Fruit fly (Drosophila melanogaster): ENCODE results near the gene dac.

The dac gene

dm6 chr2L:16502898-16503551, 17.2 kb upstream of the dac start (continued):
- no peak for TF ChIP-seq crp (GFP tag; optimal IDR thresholded peaks at IDR 0.05)
- no peak for TF ChIP-seq trh (GFP tag; optimal IDR thresholded peaks at IDR 0.05)
- TF ChIP-seq aop (GFP tag; IDR thresholded peaks at IDR 0.05) = no peak
- TF ChIP-seq Oaz (GFP tag; IDR thresholded peaks at IDR 0.05) = no peak
- no peak for TF ChIP-seq Taf1 (GFP tag; IDR thresholded peaks at IDR 0.05)
- no peak for TF ChIP-seq CG3995 (GFP tag; optimal IDR thresholded peaks at IDR 0.05)
- no peak for TF ChIP-seq pan (optimal IDR thresholded peaks at IDR 0.05)
- no peak for TF ChIP-seq pan (GFP tag; optimal IDR thresholded peaks at IDR 0.05 in 1 of 2, IDR thresholded peaks at IDR 0.05 in 1 of 2)
- TF ChIP-seq CG11504 (tag; optimal IDR thresholded peaks at IDR 0.05) = peak; percentile 0
- TF ChIP-seq CG9817 (tag; optimal IDR thresholded peaks at IDR 0.05) = no peak
- no peak for TF ChIP-seq Fer3 (tag; optimal IDR thresholded peaks at IDR 0.05)
- TF ChIP-seq CG11560 (tag; IDR thresholded peaks at IDR 0.05) = no peak
- no peak for TF ChIP-seq Blimp-1 (GFP tag; optimal IDR thresholded peaks at IDR 0.05)
- no peak for TF ChIP-seq CG17612 (GFP tag; IDR thresholded peaks at IDR 0.05)
- 0 out of 3 replicates have a peak, but pooled peaks have one; percentile 37 for TF ChIP-seq CG3726 (GFP tag; IDR thresholded peaks at IDR 0.05)
- TF ChIP-seq cas (GFP tag; IDR thresholded peaks at IDR 0.05) = no peak
- no peak for TF ChIP-seq CG9932 (GFP tag; IDR thresholded peaks at IDR 0.05)
- TF ChIP-seq CG13123 (GFP tag; optimal IDR thresholded peaks at IDR 0.05) = no peak
- TF ChIP-seq CG8281 (tag; optimal IDR thresholded peaks at IDR 0.05) = no peak
- TF ChIP-seq vvl (GFP tag; IDR thresholded peaks at IDR 0.05) = peak; percentile 25; the same call in 1 of the 2 replicates
- no peak for TF ChIP-seq phol (tag; optimal IDR thresholded peaks at IDR 0.05)
- TF ChIP-seq nom (GFP tag; optimal IDR thresholded peaks at IDR 0.05) = peak; percentile 32
- TF ChIP-seq Side (GFP tag; optimal IDR thresholded peaks at IDR 0.05) = no peak
- no peak for TF ChIP-seq Mad (GFP tag; optimal IDR thresholded peaks at IDR 0.05)
- TF ChIP-seq BEAF-32 (GFP tag; optimal IDR thresholded peaks at IDR 0.05) = no peak
- no peak for TF ChIP-seq lola (GFP tag; optimal IDR thresholded peaks at IDR 0.05)
- TF ChIP-seq Mes4 (GFP tag; optimal IDR thresholded peaks at IDR 0.05) = no peak
- no peak for TF ChIP-seq CrebB (tag; optimal IDR thresholded peaks at IDR 0.05)
- TF ChIP-seq stc (GFP tag; IDR thresholded peaks at IDR 0.05) = no peak
- no peak for TF ChIP-seq zen (tag; optimal IDR thresholded peaks at IDR 0.05)
- no peak for TF ChIP-seq hkb (optimal IDR thresholded peaks at IDR 0.05)
- TF ChIP-seq hkb (GFP tag; IDR thresholded peaks at IDR 0.05) = 0 out of 2 replicates have a peak, but pooled peaks have one; percentile 9
- no peak for TF ChIP-seq fd64A (GFP tag; optimal IDR thresholded peaks at IDR 0.05)
- no peak for TF ChIP-seq CG5245 (GFP tag; optimal IDR thresholded peaks at IDR 0.05)
- no peak for TF ChIP-seq Dbx (GFP tag; IDR thresholded peaks at IDR 0.05)
- no peak for TF ChIP-seq D19B (GFP tag; optimal IDR thresholded peaks at IDR 0.05)
- TF ChIP-seq tna (GFP tag; IDR thresholded peaks at IDR 0.05; ENCODE audit: partially characterized antibody) = no peak
- TF ChIP-seq CG13894 (tag; optimal IDR thresholded peaks at IDR 0.05) = no peak
- no peak for TF ChIP-seq gem (tag; optimal IDR thresholded peaks at IDR 0.05)
- TF ChIP-seq CG30431 (GFP tag; optimal IDR thresholded peaks at IDR 0.05) = no peak
- TF ChIP-seq dan (GFP tag; IDR thresholded peaks at IDR 0.05) = no peak
- TF ChIP-seq CG17361 (GFP tag; IDR thresholded peaks at IDR 0.05) = no peak
- no peak for TF ChIP-seq TFAM (GFP tag; optimal IDR thresholded peaks at IDR 0.05)
- 0 out of 2 replicates have a peak, but pooled peaks have one; percentile 20 for TF ChIP-seq CG32767 (GFP tag; IDR thresholded peaks at IDR 0.05)
- TF ChIP-seq CG18764 (GFP tag; optimal IDR thresholded peaks at IDR 0.05) = no peak
- TF ChIP-seq exex (tag; optimal IDR thresholded peaks at IDR 0.05) = no peak
- TF ChIP-seq ab (GFP tag; optimal IDR thresholded peaks at IDR 0.05) = no peak
- no peak for TF ChIP-seq unpg (GFP tag; optimal IDR thresholded peaks at IDR 0.05)
- peak; percentile 37; the same call in 1 of the 2 replicates for TF ChIP-seq Drgx (GFP tag; IDR thresholded peaks at IDR 0.05)
- no peak for TF ChIP-seq Meics (GFP tag; optimal IDR thresholded peaks at IDR 0.05)
- no peak for TF ChIP-seq schlank (tag; optimal IDR thresholded peaks at IDR 0.05)

Measured in whole organism, embryonic.